Worm (Caenorhabditis elegans): ENCODE results near the gene ZK632.14.

ZK632.14 gene

ce11 chrIII:9780254-9780653 lies 33.0 kb upstream of the ZK632.14 start, which contains the start of gene sqv-3:
sqv-3 (minus strand) TSS chrIII:9780354.
- no peak for TF ChIP-seq R02D3.7 (tag; optimal IDR thresholded peaks at IDR 0.05)
- no peak for TF ChIP-seq F10B5.3 (tag; optimal IDR thresholded peaks at IDR 0.05)
- no peak for TF ChIP-seq hif-1 (tag; optimal IDR thresholded peaks at IDR 0.05)
- no peak for TF ChIP-seq mxl-2 (GFP tag; conservative IDR thresholded peaks at IDR 0.05)
- no peak for TF ChIP-seq fos-1 (tag; optimal IDR thresholded peaks at IDR 0.05)
- TF ChIP-seq daf-16 (GFP tag; optimal IDR thresholded peaks at IDR 0.05): no peak
- TF ChIP-seq daf-16 (tag; optimal IDR thresholded peaks at IDR 0.05): no peak
- no peak for TF ChIP-seq nhr-48 (tag; optimal IDR thresholded peaks at IDR 0.05)
- TF ChIP-seq dmd-6 (GFP tag; IDR thresholded peaks at IDR 0.05): no peak
- TF ChIP-seq unc-130 (GFP tag; optimal IDR thresholded peaks at IDR 0.05): no peak
- TF ChIP-seq dmd-9 (GFP tag; IDR thresholded peaks at IDR 0.05): no peak
- TF ChIP-seq skn-1 (tag; optimal IDR thresholded peaks at IDR 0.05): no peak
- TF ChIP-seq unc-39 (tag; optimal IDR thresholded peaks at IDR 0.05): no peak
- no peak for TF ChIP-seq nhr-11 (tag; optimal IDR thresholded peaks at IDR 0.05)
- no peak for TF ChIP-seq Y75B8A.6 (GFP tag; IDR thresholded peaks at IDR 0.05)
- TF ChIP-seq mdl-1 (tag; optimal IDR thresholded peaks at IDR 0.05): no peak
- no peak for TF ChIP-seq zag-1 (tag; optimal IDR thresholded peaks at IDR 0.05)
- no peak for TF ChIP-seq dpl-1 (GFP tag; optimal IDR thresholded peaks at IDR 0.05)

- peak; percentile 44 for TF ChIP-seq arid-1 (GFP tag; conservative IDR thresholded peaks at IDR 0.05)
- no peak for TF ChIP-seq zag-1 (tag; optimal IDR thresholded peaks at IDR 0.05)
- TF ChIP-seq Y48G9A.11 (GFP tag; IDR thresholded peaks at IDR 0.05): no peak
- TF ChIP-seq ztf-7 (tag; optimal IDR thresholded peaks at IDR 0.05): peak; percentile 22
- TF ChIP-seq nhr-76 (tag; optimal IDR thresholded peaks at IDR 0.05): no peak
- no peak for TF ChIP-seq ceh-28 (tag; optimal IDR thresholded peaks at IDR 0.05)
- 0 out of 2 replicates have a peak, but pooled peaks have one; percentile 46 for TF ChIP-seq tra-1 (GFP tag; IDR thresholded peaks at IDR 0.05)
- TF ChIP-seq rbr-2 (tag; optimal IDR thresholded peaks at IDR 0.05): peak; percentile 82
- TF ChIP-seq pha-4 (GFP tag; IDR thresholded peaks at IDR 0.05): peak; percentile 60; the same call in 1 of the 2 replicates
- TF ChIP-seq pha-4 (tag; optimal IDR thresholded peaks at IDR 0.05): no peak
- TF ChIP-seq nhr-6 (tag; optimal IDR thresholded peaks at IDR 0.05): peak; percentile 89
- peak; percentile 40 for TF ChIP-seq nhr-48 (tag; optimal IDR thresholded peaks at IDR 0.05)
- TF ChIP-seq lin-38 (GFP tag; IDR thresholded peaks at IDR 0.05): peak; percentile 97
- TF ChIP-seq lsy-2 (tag; optimal IDR thresholded peaks at IDR 0.05): peak; percentile 91 to 96
- peak; percentile 78 for TF ChIP-seq nhr-10 (tag; optimal IDR thresholded peaks at IDR 0.05)
- peak in 1 of 2 experiments; percentile 95 for TF ChIP-seq unc-62 (GFP tag; optimal IDR thresholded peaks at IDR 0.05 in 1 of 2)
- no peak for TF ChIP-seq unc-62 (tag; optimal IDR thresholded peaks at IDR 0.05)
- TF ChIP-seq skn-1 (tag; optimal IDR thresholded peaks at IDR 0.05): peak; percentile 4
- no peak for TF ChIP-seq ces-1 (GFP tag; optimal IDR thresholded peaks at IDR 0.05)
- TF ChIP-seq mdt-29 (GFP tag; IDR thresholded peaks at IDR 0.05): peak; percentile 71; the same call in 1 of the 2 replicates
- no peak for TF ChIP-seq snpc-1.2 (GFP tag; IDR thresholded peaks at IDR 0.05)
- TF ChIP-seq nhr-25 (tag; optimal IDR thresholded peaks at IDR 0.05; ENCODE audit: borderline replicate concordance, insufficient read depth): peak; percentile 66
- no peak for TF ChIP-seq snpc-4 (tag; optimal IDR thresholded peaks at IDR 0.05)
- TF ChIP-seq php-3 (GFP tag; IDR thresholded peaks at IDR 0.05): no peak
- TF ChIP-seq aly-2 (tag; optimal IDR thresholded peaks at IDR 0.05): no peak
- TF ChIP-seq nhr-41 (GFP tag; IDR thresholded peaks at IDR 0.05): no peak
- no peak for TF ChIP-seq Y75B8A.6 (GFP tag; IDR thresholded peaks at IDR 0.05)
- no peak for TF ChIP-seq F10B5.3 (tag; optimal IDR thresholded peaks at IDR 0.05)
- peak; percentile 26 for TF ChIP-seq fkh-10 (GFP tag; optimal IDR thresholded peaks at IDR 0.05)
- peak; percentile 88 for TF ChIP-seq hlh-11 (tag; optimal IDR thresholded peaks at IDR 0.05)
- no peak for TF ChIP-seq daf-8 (GFP tag; IDR thresholded peaks at IDR 0.05)
- peak; percentile 80 for TF ChIP-seq nhr-11 (tag; optimal IDR thresholded peaks at IDR 0.05)
- TF ChIP-seq ceh-32 (tag; optimal IDR thresholded peaks at IDR 0.05; ENCODE audit: poor library complexity): no peak
- TF ChIP-seq D1046.2 (GFP tag; IDR thresholded peaks at IDR 0.05): no peak
- no peak for TF ChIP-seq attf-4 (tag; optimal IDR thresholded peaks at IDR 0.05)
- peak; percentile 75 for TF ChIP-seq pqm-1 (tag; optimal IDR thresholded peaks at IDR 0.05)
- peak; percentile 97 for TF ChIP-seq nhr-77 (tag; optimal IDR thresholded peaks at IDR 0.05)
- TF ChIP-seq sdz-12 (GFP tag; optimal IDR thresholded peaks at IDR 0.05): no peak
- TF ChIP-seq hif-1 (tag; optimal IDR thresholded peaks at IDR 0.05): peak in 1 of 2 experiments; percentile 58
Measured at ce11 chrIII:9780665-9781304, 32.5 kb upstream of the ZK632.14 start, which contains the start of gene vha-1. vha-1 (plus strand) TSS chrIII:9781254.

Data from whole organism, L4 larva.